Worm (Caenorhabditis elegans) whole organism, L2 larva: ENCODE results near the gene C17H12.12.

Experiments used
- aly-2 ChIP-seq: fragments of 150-350 bp; optimal IDR thresholded peaks from 2 replicates; lab custom pipeline; 2014; ENCODE audit warnings: missing biosample characterization, missing genetic modification characterization
- lin-39 ChIP-seq: fragments of 150-350 bp; optimal IDR thresholded peaks from 2 replicates; lab custom pipeline; 2014; ENCODE audit warnings: missing biosample characterization, missing genetic modification reagents, missing genetic modification characterization
- nhr-21 ChIP-seq: fragments of 150-350 bp; optimal IDR thresholded peaks from 2 replicates; lab custom pipeline; 2014; ENCODE audit warnings: missing biosample characterization, missing genetic modification characterization
- skn-1 ChIP-seq: sonication (generic microtip); optimal IDR thresholded peaks from 2 replicates; lab custom pipeline; 2017; ENCODE audit warnings: missing biosample characterization, missing genetic modification characterization
- snpc-4 ChIP-seq: fragments of 150-350 bp; optimal IDR thresholded peaks from 2 replicates; lab custom pipeline; 2014; ENCODE audit warnings: missing biosample characterization, missing genetic modification characterization
- unc-62 ChIP-seq: fragments of 150-350 bp; optimal IDR thresholded peaks from 2 replicates; lab custom pipeline; 2014; ENCODE audit warnings: missing biosample characterization, missing genetic modification reagents, missing genetic modification characterization
- ztf-11 ChIP-seq: sonication (generic microtip); optimal IDR thresholded peaks from 2 replicates; lab custom pipeline; 2017; ENCODE audit warnings: missing biosample characterization, missing genetic modification characterization

DNA sequence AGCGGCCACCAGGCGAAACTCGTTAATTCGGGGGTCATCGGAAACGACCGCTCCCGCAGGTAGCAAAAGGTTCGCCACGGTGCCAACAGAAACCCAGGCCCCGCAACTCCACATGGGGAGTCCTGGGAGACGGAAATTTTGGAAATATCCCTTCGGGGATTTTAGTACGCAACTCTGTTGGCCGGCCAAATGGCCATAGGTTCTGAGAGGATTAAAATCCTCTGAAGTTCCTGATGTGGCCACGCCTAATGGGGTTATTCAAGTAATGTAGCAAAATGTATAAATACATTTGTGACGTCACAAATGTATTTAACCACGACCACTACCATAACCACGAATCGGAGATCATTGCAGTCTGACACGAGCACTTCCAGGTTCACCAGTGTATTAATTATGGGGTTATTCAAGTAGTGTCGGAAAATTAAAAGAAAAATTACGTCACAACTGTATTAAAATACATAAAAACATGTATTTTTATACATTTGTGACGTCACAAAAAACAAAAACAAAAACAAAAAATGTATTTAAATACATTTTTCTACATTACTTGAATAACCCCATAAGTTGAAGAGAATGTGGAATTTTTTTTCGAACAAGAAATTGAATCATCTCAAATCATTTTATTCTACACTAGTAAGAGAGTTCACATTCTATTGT lies 2.3 kb upstream of the C17H12.12 start:
- no peak for TF ChIP-seq aly-2 (tag; lab: Kevin White, UChicago)
- TF ChIP-seq snpc-4 (tag; lab: Kevin White, UChicago), result no peak
- TF ChIP-seq skn-1 (tag; lab: Kevin White, UChicago), result no peak
- TF ChIP-seq ztf-11 (tag; lab: Kevin White, UChicago), result no peak
- TF ChIP-seq lin-39 (tag; lab: Kevin White, UChicago), result no peak
- TF ChIP-seq nhr-21 (tag; lab: Kevin White, UChicago), result no peak
- no peak for TF ChIP-seq unc-62 (GFP tag; lab: Kevin White, UChicago)
